Fruit fly (Drosophila melanogaster) whole organism, wandering third instar larva: ENCODE measurements around the gene Trf4-2.

Experiments used
- CrebA ChIP-seq: fragments of 200-800 bp; sonication (Bioruptor generic); optimal IDR thresholded peaks from 2 replicates; lab custom pipeline; 2016; ENCODE audit warnings: missing biosample characterization, mild to moderate bottlenecking, missing genetic modification characterization, borderline replicate concordance
- Dfd ChIP-seq: fragments of >200 bp; optimal IDR thresholded peaks from 2 replicates; lab custom pipeline; 2017; ENCODE audit warnings: missing biosample characterization, missing genetic modification characterization
- GATAd ChIP-seq: sonication (Bioruptor generic); optimal IDR thresholded peaks from 2 replicates; lab custom pipeline; 2016; ENCODE audit warnings: missing biosample characterization, missing genetic modification characterization
- Hr78 ChIP-seq: fragments of >200 bp; optimal IDR thresholded peaks from 2 replicates; lab custom pipeline; 2017; ENCODE audit warnings: missing biosample characterization, missing genetic modification characterization
- OdsH ChIP-seq: fragments of 200-800 bp; sonication (Bioruptor generic); optimal IDR thresholded peaks from 2 replicates; lab custom pipeline; 2016; ENCODE audit warnings: missing biosample characterization, mild to moderate bottlenecking, missing genetic modification characterization
- br ChIP-seq: fragments of 200-800 bp; sonication (Bioruptor generic); optimal IDR thresholded peaks from 2 replicates; lab custom pipeline; 2016; ENCODE audit warnings: missing biosample characterization, missing genetic modification characterization
- dl ChIP-seq, 2 experiments: fragments of 175-275, 200-275 bp in 1 of 2; fragments of 200-275 bp in 1 of 2; sonication (Bioruptor generic); optimal IDR thresholded peaks; lab custom pipeline; 2018; ENCODE audit warnings: mild to moderate bottlenecking in 2 of 2, missing biosample characterization in 2 of 2, missing genetic modification characterization in 2 of 2, moderate library complexity in 2 of 2; ENCODE audit not compliant: partially characterized antibody in 2 of 2, insufficient read depth in 1 of 2
- dmrt93B ChIP-seq: fragments of 200-800 bp; sonication (Bioruptor generic); optimal IDR thresholded peaks from 2 replicates; lab custom pipeline; 2018; ENCODE audit warnings: missing biosample characterization, mild to moderate bottlenecking, missing genetic modification characterization
- fru ChIP-seq: fragments of 200-800 bp; sonication (Bioruptor generic); optimal IDR thresholded peaks from 3 replicates; lab custom pipeline; 2016; ENCODE audit warnings: missing biosample characterization, mild to moderate bottlenecking, missing genetic modification characterization
- h ChIP-seq: fragments of 200-800 bp; sonication (Bioruptor generic); optimal IDR thresholded peaks from 3 replicates; lab custom pipeline; 2016; ENCODE audit warnings: missing biosample characterization, mild to moderate bottlenecking, missing genetic modification characterization
- lola ChIP-seq: fragments of >200 bp; optimal IDR thresholded peaks from 2 replicates; lab custom pipeline; 2017; ENCODE audit warnings: missing biosample characterization, missing genetic modification characterization
- pan ChIP-seq: fragments of >200 bp; optimal IDR thresholded peaks from 2 replicates; lab custom pipeline; 2017

DNA sequence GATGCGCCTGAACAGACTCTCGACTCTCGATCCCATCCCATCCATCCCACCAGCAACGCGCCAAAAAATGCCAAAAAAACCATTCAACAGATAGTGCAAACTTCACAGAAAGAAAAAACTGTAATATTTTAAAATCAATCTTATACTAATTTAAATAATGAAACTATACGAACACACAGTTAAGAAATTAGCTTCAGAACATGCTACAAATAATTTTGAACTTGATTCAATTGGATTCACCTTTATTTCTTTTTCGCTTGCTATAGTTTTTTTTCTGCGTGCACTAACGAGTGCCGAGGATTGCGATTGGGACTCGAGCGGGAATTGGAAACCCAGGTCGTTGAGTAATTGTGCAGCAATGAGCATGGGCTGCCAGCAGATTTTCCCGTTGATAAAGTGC, 17.0 kb upstream of the Trf4-2 start:
- TF ChIP-seq OdsH (GFP tag; lab: Kevin White, UChicago): no peak
- no peak for TF ChIP-seq Dfd (GFP tag; lab: Kevin White, UChicago)
- no peak for TF ChIP-seq dmrt93B (GFP tag; lab: Kevin White, UChicago)
- no peak for TF ChIP-seq pan (lab: Kevin White, UChicago)
- no peak for TF ChIP-seq br (GFP tag; lab: Kevin White, UChicago)
- no peak for TF ChIP-seq GATAd (GFP tag; lab: Kevin White, UChicago)
- no peak for TF ChIP-seq lola (GFP tag; lab: Kevin White, UChicago)
- no peak for TF ChIP-seq Hr78 (GFP tag; lab: Kevin White, UChicago)
- TF ChIP-seq dl (GFP tag; optimal IDR thresholded peaks at IDR 0.05; lab: Kevin White, UChicago; ENCODE audit: insufficient read depth in 1 of 2, partially characterized antibody in 2 of 2): no peak
- no peak for TF ChIP-seq fru (GFP tag; lab: Kevin White, UChicago)
- TF ChIP-seq CrebA (GFP tag; lab: Kevin White, UChicago): no peak
- no peak for TF ChIP-seq h (GFP tag; lab: Kevin White, UChicago)
